Worm (Caenorhabditis elegans) whole organism, L1 larva: ENCODE measurements around the gene flp-4.
A peak's percentile ranks its signal among the peaks of the same experiment; 100 is the strongest.

Experiments
- C34B4.2 ChIP-seq: sonication (generic microtip); optimal IDR thresholded peaks from 2 replicates; lab custom pipeline; 2017; ENCODE audit warnings: mild to moderate bottlenecking, missing genetic modification characterization, missing compliant biosample characterization
- F16B12.6 ChIP-seq: fragments of 150-350 bp; optimal IDR thresholded peaks from 2 replicates; lab custom pipeline; 2014; ENCODE audit warnings: missing biosample characterization, missing genetic modification characterization
- Y116A8C.19 ChIP-seq: sonication (generic microtip); optimal IDR thresholded peaks from 2 replicates; lab custom pipeline; 2016; ENCODE audit warnings: missing compliant biosample characterization, missing genetic modification characterization, borderline replicate concordance
- blmp-1 ChIP-seq: fragments of 150-350 bp; optimal IDR thresholded peaks from 2 replicates; lab custom pipeline; 2014; ENCODE audit warnings: missing biosample characterization, missing genetic modification characterization
- ceh-63 ChIP-seq: fragments of 200-800 bp; sonication (Bioruptor generic); optimal IDR thresholded peaks from 2 replicates; lab custom pipeline; 2018; ENCODE audit warnings: mild to moderate bottlenecking, missing genetic modification characterization, missing compliant biosample characterization
- efl-1 ChIP-seq, 4 experiments: fragments of 150-350 bp; optimal IDR thresholded peaks in 3 of 4; peaks in 1 of 4; 1 replicate in 1 of 4; 2 replicates in 3 of 4; lab custom pipeline; 2014; ENCODE audit warnings: missing biosample characterization in 2 of 4, missing genetic modification characterization in 2 of 4, missing genetic modification reagents in 2 of 4
- efl-3 ChIP-seq: fragments of 200-800 bp; sonication (Bioruptor generic); optimal IDR thresholded peaks from 2 replicates; lab custom pipeline; 2018; ENCODE audit warnings: mild to moderate bottlenecking, missing genetic modification characterization, missing compliant biosample characterization
- egl-27 ChIP-seq, 2 experiments: fragments of 150-350 bp in 1 of 2; sonication (generic microtip); optimal IDR thresholded peaks; 3 replicates each; lab custom pipeline; 2017 to 2018; ENCODE audit warnings: missing biosample characterization in 2 of 2, missing genetic modification characterization in 2 of 2, missing genetic modification reagents in 2 of 2
- elt-3 ChIP-seq, 6 experiments: fragments of 150-350 bp in 1 of 6; sonication (generic microtip); optimal IDR thresholded peaks; 2 replicates each; lab custom pipeline; 2017 to 2018; ENCODE audit warnings: missing biosample characterization in 6 of 6, missing genetic modification characterization in 6 of 6, inconsistent platforms in 1 of 6
- fkh-10 ChIP-seq: sonication (generic microtip); optimal IDR thresholded peaks from 2 replicates; lab custom pipeline; 2017; ENCODE audit warnings: missing biosample characterization, missing genetic modification reagents, missing genetic modification characterization
- fkh-4 ChIP-seq: sonication (generic microtip); optimal IDR thresholded peaks from 2 replicates; lab custom pipeline; 2016; ENCODE audit warnings: missing compliant biosample characterization, missing genetic modification characterization, borderline replicate concordance
- fkh-8 ChIP-seq: sonication (generic microtip); optimal IDR thresholded peaks from 2 replicates; lab custom pipeline; 2016; ENCODE audit warnings: mild to moderate bottlenecking, missing genetic modification characterization, missing compliant biosample characterization
- fos-1 ChIP-seq: fragments of 150-350 bp; optimal IDR thresholded peaks from 2 replicates; lab custom pipeline; 2014; ENCODE audit warnings: missing biosample characterization, missing genetic modification characterization
- grh-1 ChIP-seq: fragments of 200-800 bp; sonication (Bioruptor generic); IDR thresholded peaks from 2 replicates; pipeline ENCODE4 v1.3.6; 2022; ENCODE audit warnings: missing genetic modification reagents, missing genetic modification characterization, missing compliant biosample characterization
- hlh-17 ChIP-seq: fragments of 200-800 bp; sonication (Bioruptor generic); optimal IDR thresholded peaks from 2 replicates; lab custom pipeline; 2018; ENCODE audit warnings: missing genetic modification characterization, mild to moderate bottlenecking, missing compliant biosample characterization, moderate library complexity, borderline replicate concordance
- hlh-4 ChIP-seq: sonication (generic microtip); optimal IDR thresholded peaks from 2 replicates; lab custom pipeline; 2016; ENCODE audit warnings: mild to moderate bottlenecking, missing genetic modification characterization, missing compliant biosample characterization
- hpl-2 ChIP-seq: fragments of 150-350 bp; optimal IDR thresholded peaks from 2 replicates; lab custom pipeline; 2014; ENCODE audit warnings: missing biosample characterization, missing genetic modification reagents, missing genetic modification characterization
- isw-1 ChIP-seq: fragments of 200-800 bp; sonication (Bioruptor generic); IDR thresholded peaks from 2 replicates; pipeline ENCODE4 v1.3.6; 2022; ENCODE audit warnings: missing genetic modification characterization, missing compliant biosample characterization
- jun-1 ChIP-seq: fragments of 150-350 bp; optimal IDR thresholded peaks from 2 replicates; lab custom pipeline; 2014; ENCODE audit warnings: missing biosample characterization, missing genetic modification reagents, missing genetic modification characterization
- lin-13 ChIP-seq: fragments of 150-350 bp; optimal IDR thresholded peaks from 2 replicates; lab custom pipeline; 2014; ENCODE audit warnings: missing biosample characterization, missing genetic modification reagents, missing genetic modification characterization
- lin-14 ChIP-seq: fragments of 200-800 bp; sonication (Bioruptor generic); optimal IDR thresholded peaks from 2 replicates; lab custom pipeline; 2018; ENCODE audit warnings: mild to moderate bottlenecking, missing genetic modification characterization, moderate library complexity, missing compliant biosample characterization
- lsy-2 ChIP-seq, 2 experiments: fragments of 150-350 bp; optimal IDR thresholded peaks; 2 replicates each; lab custom pipeline; 2014; ENCODE audit warnings: missing biosample characterization in 2 of 2, missing genetic modification characterization in 2 of 2
- mab-9 ChIP-seq: fragments of 200-800 bp; sonication (Bioruptor generic); IDR thresholded peaks from 2 replicates; pipeline ENCODE4 v1.3.6; 2022; ENCODE audit warnings: missing genetic modification reagents, missing genetic modification characterization, missing compliant biosample characterization
- mep-1 ChIP-seq: fragments of 150-350 bp; optimal IDR thresholded peaks from 2 replicates; lab custom pipeline; 2014; ENCODE audit warnings: missing biosample characterization, missing genetic modification characterization
- nhr-11 ChIP-seq: fragments of 150-350 bp; optimal IDR thresholded peaks from 2 replicates; lab custom pipeline; 2014; ENCODE audit warnings: missing biosample characterization, missing genetic modification characterization
- nhr-12 ChIP-seq: sonication (generic microtip); optimal IDR thresholded peaks from 2 replicates; lab custom pipeline; 2017; ENCODE audit warnings: missing biosample characterization, missing genetic modification characterization
- nhr-20 ChIP-seq: sonication (generic microtip); optimal IDR thresholded peaks from 2 replicates; lab custom pipeline; 2016; ENCODE audit warnings: mild to moderate bottlenecking, missing genetic modification characterization, missing compliant biosample characterization
- nhr-237 ChIP-seq: fragments of 150-350 bp; optimal IDR thresholded peaks from 2 replicates; lab custom pipeline; 2014; ENCODE audit warnings: missing biosample characterization, missing genetic modification characterization
- nhr-47 ChIP-seq: sonication (generic microtip); optimal IDR thresholded peaks from 2 replicates; lab custom pipeline; 2016; ENCODE audit warnings: mild to moderate bottlenecking, missing genetic modification characterization, moderate library complexity, missing compliant biosample characterization
- nhr-71 ChIP-seq: sonication (generic microtip); optimal IDR thresholded peaks from 2 replicates; lab custom pipeline; 2016; ENCODE audit warnings: mild to moderate bottlenecking, missing genetic modification characterization, moderate library complexity, missing compliant biosample characterization
- nhr-76 ChIP-seq: sonication (generic microtip); optimal IDR thresholded peaks from 2 replicates; lab custom pipeline; 2017; ENCODE audit warnings: missing biosample characterization, missing genetic modification characterization
- nhr-84 ChIP-seq: sonication (generic microtip); optimal IDR thresholded peaks from 2 replicates; lab custom pipeline; 2017; ENCODE audit warnings: missing biosample characterization, missing genetic modification characterization
- nhr-85 ChIP-seq: sonication (generic microtip); peaks from one replicate; lab custom pipeline; 2016; ENCODE audit warnings: missing genetic modification characterization, inconsistent platforms, missing compliant biosample characterization
- pag-3 ChIP-seq: sonication (generic microtip); optimal IDR thresholded peaks from 2 replicates; lab custom pipeline; 2017; ENCODE audit warnings: missing genetic modification characterization, mild to moderate bottlenecking, missing compliant biosample characterization, antibody characterized with exemption, borderline replicate concordance; ENCODE audit not compliant: insufficient read depth
- pax-3 ChIP-seq: fragments of 200-800 bp; sonication (Bioruptor generic); optimal IDR thresholded peaks from 2 replicates; lab custom pipeline; 2018; ENCODE audit warnings: mild to moderate bottlenecking, missing genetic modification characterization, moderate library complexity, missing compliant biosample characterization
- pqm-1 ChIP-seq: sonication (generic microtip); optimal IDR thresholded peaks from 3 replicates; lab custom pipeline; 2017; ENCODE audit warnings: missing biosample characterization, missing genetic modification characterization
- rnt-1 ChIP-seq: sonication (generic microtip); optimal IDR thresholded peaks from 2 replicates; lab custom pipeline; 2016; ENCODE audit warnings: mild to moderate bottlenecking, missing genetic modification characterization, moderate library complexity, missing compliant biosample characterization
- snu-23 ChIP-seq: sonication (generic microtip); optimal IDR thresholded peaks from 2 replicates; lab custom pipeline; 2016; ENCODE audit warnings: missing genetic modification characterization, missing compliant biosample characterization
- unc-130 ChIP-seq: fragments of 150-350 bp; optimal IDR thresholded peaks from 2 replicates; lab custom pipeline; 2017; ENCODE audit warnings: missing biosample characterization, missing genetic modification characterization, inconsistent platforms
- unc-30 ChIP-seq: sonication (generic microtip); optimal IDR thresholded peaks from 2 replicates; lab custom pipeline; 2017; ENCODE audit warnings: missing biosample characterization, missing genetic modification characterization
- unc-62 ChIP-seq: fragments of 150-350 bp; optimal IDR thresholded peaks from 2 replicates; lab custom pipeline; 2014; ENCODE audit warnings: missing biosample characterization, missing genetic modification reagents, missing genetic modification characterization
- unc-86 ChIP-seq: sonication (generic microtip); optimal IDR thresholded peaks from 2 replicates; lab custom pipeline; 2016; ENCODE audit warnings: missing genetic modification characterization, missing compliant biosample characterization
- vab-15 ChIP-seq: sonication (generic microtip); optimal IDR thresholded peaks from 2 replicates; lab custom pipeline; 2017; ENCODE audit warnings: missing genotype, mild to moderate bottlenecking, missing genetic modification characterization, missing compliant biosample characterization
- xbp-1 ChIP-seq: sonication (generic microtip); optimal IDR thresholded peaks from 2 replicates; lab custom pipeline; 2016; ENCODE audit warnings: missing genetic modification characterization, missing compliant biosample characterization
- zip-4 ChIP-seq: fragments of 200-800 bp; sonication (Bioruptor generic); optimal IDR thresholded peaks from 2 replicates; lab custom pipeline; 2018; ENCODE audit warnings: mild to moderate bottlenecking, missing genetic modification characterization, moderate library complexity, missing compliant biosample characterization
- ztf-4 ChIP-seq: fragments of 150-350 bp; optimal IDR thresholded peaks from 2 replicates; lab custom pipeline; 2014; ENCODE audit warnings: missing biosample characterization, missing genetic modification characterization

flp-4 gene

ce11 chrII:10011733-10012132 lies 36.9 kb upstream of the flp-4 start:
- peak; percentile 3 for TF ChIP-seq nhr-85 (tag; lab: Kevin White, UChicago)
- TF ChIP-seq ceh-63 (GFP tag; lab: Kevin White, UChicago): no peak
- no peak for TF ChIP-seq hlh-4 (tag; lab: Kevin White, UChicago)
- TF ChIP-seq unc-130: no peak
- no peak for TF ChIP-seq mab-9
- peak in 1 of 6 experiments; percentile 44 for TF ChIP-seq elt-3 (tag; optimal IDR thresholded peaks at IDR 0.05; lab: Kevin White, UChicago)
- no peak for TF ChIP-seq jun-1 (tag; lab: Kevin White, UChicago)
- no peak for TF ChIP-seq hlh-17 (GFP tag; lab: Kevin White, UChicago)
- no peak for TF ChIP-seq fos-1 (tag; lab: Kevin White, UChicago)
- no peak for TF ChIP-seq efl-1 (optimal IDR thresholded peaks at IDR 0.05; lab: Kevin White, UChicago)
- peak in 1 of 2 experiments; percentile 81 for TF ChIP-seq efl-1 (GFP tag; optimal IDR thresholded peaks at IDR 0.05 in 1 of 2; lab: Kevin White, UChicago)
- peak; percentile 26 for TF ChIP-seq nhr-20 (tag; lab: Kevin White, UChicago)
- TF ChIP-seq fkh-10 (GFP tag; lab: Kevin White, UChicago): no peak
- TF ChIP-seq zip-4 (GFP tag; lab: Kevin White, UChicago): no peak
- no peak for TF ChIP-seq xbp-1 (tag; lab: Kevin White, UChicago)
- TF ChIP-seq nhr-237 (tag; lab: Kevin White, UChicago): no peak
- no peak for TF ChIP-seq efl-3 (GFP tag; lab: Kevin White, UChicago)
- peak; percentile 39 for TF ChIP-seq lin-14 (GFP tag; lab: Kevin White, UChicago)
- peak; percentile 4 for TF ChIP-seq snu-23 (GFP tag; lab: Kevin White, UChicago)
- no peak for TF ChIP-seq F16B12.6
- TF ChIP-seq fkh-8 (tag; lab: Kevin White, UChicago): no peak
- TF ChIP-seq vab-15: no peak
- TF ChIP-seq unc-30: no peak
- no peak for TF ChIP-seq Y116A8C.19 (tag; lab: Kevin White, UChicago)
- no peak for TF ChIP-seq unc-86 (tag; lab: Kevin White, UChicago)
- no peak for TF ChIP-seq pag-3 (tag; lab: Kevin White, UChicago)
- no peak for TF ChIP-seq unc-62 (GFP tag; lab: Kevin White, UChicago)
- TF ChIP-seq lsy-2 (tag; optimal IDR thresholded peaks at IDR 0.05; lab: Kevin White, UChicago): no peak
- no peak for TF ChIP-seq nhr-76 (tag; lab: Kevin White, UChicago)
- TF ChIP-seq blmp-1 (tag; lab: Kevin White, UChicago): peak; percentile 52
- TF ChIP-seq egl-27 (tag; optimal IDR thresholded peaks at IDR 0.05; lab: Kevin White, UChicago): no peak
- TF ChIP-seq pqm-1 (tag; lab: Kevin White, UChicago): no peak
- no peak for TF ChIP-seq pax-3
- no peak for TF ChIP-seq lin-13 (GFP tag; lab: Kevin White, UChicago)
- no peak for TF ChIP-seq mep-1 (tag; lab: Kevin White, UChicago)
- TF ChIP-seq, all 84 proteins: peak for 7

- TF ChIP-seq nhr-11 (tag; lab: Kevin White, UChicago) (no peak), lsy-2 (tag; optimal IDR thresholded peaks at IDR 0.05; lab: Kevin White, UChicago) (peak in 1 of 2 experiments; percentile 36), fkh-4 (tag; lab: Kevin White, UChicago) (no peak), efl-1 (optimal IDR thresholded peaks at IDR 0.05; lab: Kevin White, UChicago) (no peak), efl-1 (GFP tag; optimal IDR thresholded peaks at IDR 0.05 in 1 of 2; lab: Kevin White, UChicago) (peak in 1 of 2 experiments; percentile 88), hpl-2 (GFP tag; lab: Kevin White, UChicago) (no peak), nhr-85 (tag; lab: Kevin White, UChicago) (no peak), jun-1 (tag; lab: Kevin White, UChicago) (no peak), unc-130 (peak; percentile 44), efl-3 (GFP tag; lab: Kevin White, UChicago) (no peak), lin-14 (GFP tag; lab: Kevin White, UChicago) (peak; percentile 55), ztf-4 (tag; lab: Kevin White, UChicago) (no peak), nhr-47 (no peak), rnt-1 (tag; lab: Kevin White, UChicago) (peak; percentile 27), unc-30 (no peak), blmp-1 (tag; lab: Kevin White, UChicago) (peak; percentile 13), mab-9 (no peak), isw-1 (GFP tag; lab: Robert Waterston, UW) (no peak), hlh-17 (GFP tag; lab: Kevin White, UChicago) (no peak), C34B4.2 (tag; lab: Kevin White, UChicago) (no peak), nhr-12 (no peak), grh-1 (GFP tag; lab: Robert Waterston, UW) (no peak), nhr-71 (tag; lab: Kevin White, UChicago) (peak; percentile 18), nhr-84 (no peak)
- TF ChIP-seq, all 84 proteins: peak for 7
Observed at ce11 chrII:10012490-10012889, 36.2 kb upstream of the flp-4 start.
